Worm (Caenorhabditis elegans) whole organism, L2 larva: ENCODE measurements around the gene dnj-16.
A peak's percentile ranks its signal among the peaks of the same experiment; 100 is the strongest.

Experiments used
- C34F6.9 ChIP-seq: fragments of 150-350 bp; optimal IDR thresholded peaks from 2 replicates; lab custom pipeline; 2014; ENCODE audit warnings: missing biosample characterization, missing genetic modification characterization
- R02D3.7 ChIP-seq: fragments of 150-350 bp; optimal IDR thresholded peaks from 2 replicates; lab custom pipeline; 2014; ENCODE audit warnings: missing biosample characterization, missing genetic modification characterization
- Y55F3AM.14 ChIP-seq: fragments of 200-800 bp; sonication (Bioruptor generic); optimal IDR thresholded peaks from 2 replicates; lab custom pipeline; 2018; ENCODE audit warnings: mild to moderate bottlenecking, missing genetic modification characterization, missing compliant biosample characterization
- ZK546.5 ChIP-seq: sonication (generic microtip); optimal IDR thresholded peaks from 2 replicates; lab custom pipeline; 2017; ENCODE audit warnings: missing biosample characterization, missing genetic modification characterization
- alr-1 ChIP-seq: fragments of 150-350 bp; optimal IDR thresholded peaks from 2 replicates; lab custom pipeline; 2014; ENCODE audit warnings: missing biosample characterization, missing genetic modification characterization
- aly-2 ChIP-seq: fragments of 150-350 bp; optimal IDR thresholded peaks from 2 replicates; lab custom pipeline; 2014; ENCODE audit warnings: missing biosample characterization, missing genetic modification characterization
- ama-1 ChIP-seq: fragments of 150-350 bp; optimal IDR thresholded peaks from 2 replicates; lab custom pipeline; 2018; ENCODE audit warnings: inconsistent platforms
- blmp-1 ChIP-seq: sonication (generic microtip); optimal IDR thresholded peaks from 2 replicates; lab custom pipeline; 2017; ENCODE audit warnings: missing genetic modification characterization, mild to moderate bottlenecking, missing compliant biosample characterization, antibody characterized with exemption, moderate library complexity; ENCODE audit not compliant: insufficient read depth
- ceh-16 ChIP-seq: fragments of 150-350 bp; optimal IDR thresholded peaks from 2 replicates; lab custom pipeline; 2014; ENCODE audit warnings: missing biosample characterization, missing genetic modification characterization
- ceh-82 ChIP-seq: fragments of 150-350 bp; optimal IDR thresholded peaks from 2 replicates; lab custom pipeline; 2014; ENCODE audit warnings: missing biosample characterization, missing genetic modification characterization
- crh-2 ChIP-seq: sonication (generic microtip); optimal IDR thresholded peaks from 2 replicates; lab custom pipeline; 2017; ENCODE audit warnings: missing biosample characterization, missing genetic modification characterization
- dmd-4 ChIP-seq: sonication (generic microtip); optimal IDR thresholded peaks from 2 replicates; lab custom pipeline; 2017; ENCODE audit warnings: missing biosample characterization, missing genetic modification characterization
- egl-27 ChIP-seq: sonication (generic microtip); optimal IDR thresholded peaks from 3 replicates; lab custom pipeline; 2017; ENCODE audit warnings: missing biosample characterization, missing genetic modification reagents, missing genetic modification characterization
- elt-1 ChIP-seq: fragments of 150-350 bp; optimal IDR thresholded peaks from 2 replicates; lab custom pipeline; 2014; ENCODE audit warnings: missing biosample characterization, missing genetic modification characterization
- elt-3 ChIP-seq: sonication (generic microtip); optimal IDR thresholded peaks from 2 replicates; lab custom pipeline; 2017; ENCODE audit warnings: missing biosample characterization, missing genetic modification characterization
- fos-1 ChIP-seq: fragments of 150-350 bp; optimal IDR thresholded peaks from 2 replicates; lab custom pipeline; 2014; ENCODE audit warnings: missing biosample characterization, missing genetic modification characterization
- gmeb-1 ChIP-seq: fragments of 150-350 bp; optimal IDR thresholded peaks from 2 replicates; lab custom pipeline; 2014; ENCODE audit warnings: missing biosample characterization, missing genetic modification characterization
- lin-11 ChIP-seq: fragments of 150-350 bp; sonication (generic microtip); optimal IDR thresholded peaks from 2 replicates; lab custom pipeline; 2014; ENCODE audit warnings: missing biosample characterization, missing genetic modification characterization, inconsistent platforms, mixed read lengths
- lsy-2 ChIP-seq, 2 experiments: fragments of 150-350 bp in 1 of 2; sonication (generic microtip) in 1 of 2; optimal IDR thresholded peaks; 2 replicates each; lab custom pipeline; 2014 to 2017; ENCODE audit warnings: missing biosample characterization in 2 of 2, missing genetic modification characterization in 2 of 2
- mab-5 ChIP-seq: fragments of 150-350 bp; optimal IDR thresholded peaks from 2 replicates; lab custom pipeline; 2014; ENCODE audit warnings: missing biosample characterization, missing genetic modification characterization
- mdl-1 ChIP-seq, 2 experiments: fragments of 150-350 bp in 1 of 2; sonication (generic microtip) in 1 of 2; optimal IDR thresholded peaks; 2 replicates each; lab custom pipeline; 2017; ENCODE audit warnings: missing biosample characterization in 2 of 2, missing genetic modification characterization in 2 of 2
- nhr-11 ChIP-seq: fragments of 150-350 bp; optimal IDR thresholded peaks from 2 replicates; lab custom pipeline; 2014; ENCODE audit warnings: missing biosample characterization, missing genetic modification characterization
- nhr-12 ChIP-seq: fragments of 150-350 bp; optimal IDR thresholded peaks from 2 replicates; lab custom pipeline; 2014; ENCODE audit warnings: missing biosample characterization, missing genetic modification characterization
- nhr-129 ChIP-seq: fragments of 150-350 bp; optimal IDR thresholded peaks from 2 replicates; lab custom pipeline; 2014; ENCODE audit warnings: missing biosample characterization, missing genetic modification characterization
- nhr-21 ChIP-seq: fragments of 150-350 bp; optimal IDR thresholded peaks from 2 replicates; lab custom pipeline; 2014; ENCODE audit warnings: missing biosample characterization, missing genetic modification characterization
- nhr-23 ChIP-seq: fragments of 150-350 bp; optimal IDR thresholded peaks from 2 replicates; lab custom pipeline; 2014; ENCODE audit warnings: missing biosample characterization, missing genetic modification reagents, missing genetic modification characterization
- nhr-237 ChIP-seq: fragments of 150-350 bp; optimal IDR thresholded peaks from 2 replicates; lab custom pipeline; 2014; ENCODE audit warnings: missing biosample characterization, missing genetic modification characterization
- nhr-25 ChIP-seq: fragments of 150-350 bp; sonication (generic microtip); optimal IDR thresholded peaks from 3 replicates; lab custom pipeline; 2014; ENCODE audit warnings: missing biosample characterization, missing genetic modification characterization
- nhr-77 ChIP-seq: fragments of 150-350 bp; optimal IDR thresholded peaks from 2 replicates; lab custom pipeline; 2014; ENCODE audit warnings: missing biosample characterization, missing genetic modification characterization
- peb-1 ChIP-seq: fragments of 150-350 bp; optimal IDR thresholded peaks from 2 replicates; lab custom pipeline; 2014; ENCODE audit warnings: missing biosample characterization, missing genetic modification characterization
- sem-4 ChIP-seq: fragments of 150-350 bp; optimal IDR thresholded peaks from 2 replicates; lab custom pipeline; 2014; ENCODE audit warnings: missing biosample characterization, missing genetic modification reagents, missing genetic modification characterization
- skn-1 ChIP-seq: sonication (generic microtip); optimal IDR thresholded peaks from 2 replicates; lab custom pipeline; 2017; ENCODE audit warnings: missing biosample characterization, missing genetic modification characterization
- sma-9 ChIP-seq, 2 experiments: fragments of 150-350 bp in 1 of 2; sonication (generic microtip) in 1 of 2; optimal IDR thresholded peaks; 2 replicates each; lab custom pipeline; 2014 to 2016; ENCODE audit warnings: missing genetic modification characterization in 2 of 2, mild to moderate bottlenecking in 1 of 2, missing biosample characterization in 1 of 2, missing compliant biosample characterization in 1 of 2, missing genetic modification reagents in 1 of 2, moderate library complexity in 1 of 2
- snpc-4 ChIP-seq: fragments of 150-350 bp; optimal IDR thresholded peaks from 2 replicates; lab custom pipeline; 2014; ENCODE audit warnings: missing biosample characterization, missing genetic modification characterization
- unc-39 ChIP-seq: fragments of 150-350 bp; optimal IDR thresholded peaks from 2 replicates; lab custom pipeline; 2014; ENCODE audit warnings: missing biosample characterization, missing genetic modification characterization
- unc-55 ChIP-seq: fragments of 150-350 bp; sonication (generic microtip); optimal IDR thresholded peaks from 3 replicates; lab custom pipeline; 2014; ENCODE audit warnings: missing biosample characterization, missing genetic modification reagents, missing genetic modification characterization
- unc-62 ChIP-seq: fragments of 150-350 bp; optimal IDR thresholded peaks from 2 replicates; lab custom pipeline; 2014; ENCODE audit warnings: missing biosample characterization, missing genetic modification reagents, missing genetic modification characterization
- zag-1 ChIP-seq: fragments of 150-350 bp; optimal IDR thresholded peaks from 2 replicates; lab custom pipeline; 2014; ENCODE audit warnings: missing biosample characterization, missing genetic modification characterization
- ztf-1 ChIP-seq: fragments of 200-800 bp; sonication (Bioruptor generic); conservative IDR thresholded peaks from 2 replicates; pipeline ENCODE4 v1.3.6; 2022; ENCODE audit warnings: missing genetic modification characterization, missing compliant biosample characterization
- ztf-11 ChIP-seq: sonication (generic microtip); optimal IDR thresholded peaks from 2 replicates; lab custom pipeline; 2017; ENCODE audit warnings: missing biosample characterization, missing genetic modification characterization
- ztf-4 ChIP-seq: fragments of 150-350 bp; optimal IDR thresholded peaks from 2 replicates; lab custom pipeline; 2014; ENCODE audit warnings: missing biosample characterization, missing genetic modification characterization

dnj-16 gene

DNA sequence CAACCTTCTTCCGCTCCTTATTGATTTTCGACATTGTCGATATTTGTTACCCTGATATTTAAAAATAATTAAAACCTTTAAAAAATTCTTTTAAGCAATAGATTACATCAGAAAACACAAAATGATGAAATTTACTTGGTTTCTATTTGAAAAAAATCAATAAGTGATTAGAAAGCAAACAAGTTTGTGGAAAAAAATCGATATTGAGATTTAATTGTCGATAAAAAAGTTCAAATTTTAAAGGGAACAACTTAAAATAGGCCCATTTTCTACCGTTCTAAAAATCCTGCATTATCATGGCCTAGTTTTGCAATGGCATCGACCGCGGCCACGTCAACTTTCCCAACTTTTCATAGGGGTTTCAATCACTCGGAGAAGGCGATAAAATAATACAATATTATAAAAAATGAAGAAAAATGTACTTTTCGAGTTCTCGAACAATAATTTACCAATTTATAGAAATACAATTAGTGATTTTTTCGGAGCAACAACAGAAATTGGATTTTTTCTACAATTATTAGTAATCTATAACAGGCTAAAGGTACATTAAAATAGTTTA lies 4.1 kb upstream of the dnj-16 start, which contains the start of gene lars-1:
Gene lars-1, minus strand, starts transcription at position 51 of the 559 bp plus-strand sequence.
- TF ChIP-seq mab-5 (tag; lab: Kevin White, UChicago) (no peak), C34F6.9 (tag; lab: Kevin White, UChicago) (peak; percentile 30), crh-2 (tag; lab: Kevin White, UChicago) (peak; percentile 21), dmd-4 (tag; lab: Kevin White, UChicago) (no peak), lsy-2 (tag; optimal IDR thresholded peaks at IDR 0.05; lab: Kevin White, UChicago) (peak in 1 of 2 experiments; percentile 12)

DNA sequence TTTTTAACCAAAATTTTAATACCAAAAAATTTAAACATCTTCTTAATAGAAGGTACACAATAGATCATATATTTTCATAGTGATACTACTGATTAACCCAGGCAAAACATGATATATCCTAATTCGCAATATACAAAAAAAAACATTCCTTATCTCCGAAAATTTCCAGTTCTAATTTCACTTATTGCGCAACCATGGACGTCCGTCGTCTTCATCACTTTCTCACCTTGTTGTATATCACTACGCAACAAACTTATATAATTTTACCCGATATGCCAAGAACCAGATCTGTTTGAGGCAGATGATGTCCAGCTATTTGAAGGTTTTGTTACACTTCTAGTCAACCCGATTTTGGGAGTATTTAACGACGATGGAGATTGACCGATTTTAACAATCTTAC lies 3.1 kb upstream of the dnj-16 start, which contains the start of gene R74.2:
Gene R74.2, plus strand, starts transcription at position 316 of the 400 bp plus-strand sequence.
- TF ChIP-seq snpc-4 (tag; lab: Kevin White, UChicago), result no peak
- peak; percentile 41 for TF ChIP-seq nhr-25 (tag; lab: Kevin White, UChicago)
- TF ChIP-seq blmp-1 (tag; lab: Kevin White, UChicago), result peak; percentile 75

- TF ChIP-seq ceh-16 (tag; lab: Kevin White, UChicago) (no peak), blmp-1 (tag; lab: Kevin White, UChicago) (peak; percentile 84), fos-1 (peak; percentile 17)
These were observed 1.3 kb upstream of the dnj-16 start for ce11 chrIII:4189602-4190001.

DNA sequence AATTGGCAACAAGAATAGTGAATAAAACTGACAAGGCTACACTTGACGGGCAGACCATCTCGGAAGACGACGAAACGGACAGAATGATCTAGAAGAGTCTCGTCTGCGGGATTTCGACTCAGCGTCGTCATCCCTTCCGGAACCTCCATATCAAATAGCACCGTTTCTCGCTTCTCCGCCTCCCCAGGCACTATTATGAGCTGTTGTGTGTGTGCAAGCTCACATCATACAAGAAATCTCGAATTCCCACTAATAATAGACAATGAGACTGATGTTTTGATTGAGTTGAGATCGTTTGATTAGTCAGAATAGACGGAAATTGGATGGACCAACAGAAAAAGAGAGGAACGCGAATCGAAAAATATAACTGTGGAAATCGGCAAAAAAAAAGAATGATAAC lies 700 bp upstream of the dnj-16 start, which contains the start of gene spp-28:
Gene spp-28, minus strand, starts transcription at position 101 of the 400 bp plus-strand sequence.
- no peak for TF ChIP-seq nhr-11 (tag; lab: Kevin White, UChicago)
- no peak for TF ChIP-seq ceh-82
- TF ChIP-seq gmeb-1, result no peak
- no peak for TF ChIP-seq nhr-12 (tag; lab: Kevin White, UChicago)
- no peak for TF ChIP-seq ZK546.5 (tag; lab: Kevin White, UChicago)
- no peak for TF ChIP-seq skn-1
- TF ChIP-seq nhr-25 (tag; lab: Kevin White, UChicago), result no peak
- TF ChIP-seq mdl-1 (tag; optimal IDR thresholded peaks at IDR 0.05; lab: Kevin White, UChicago), result no peak
- no peak for TF ChIP-seq lsy-2 (tag; optimal IDR thresholded peaks at IDR 0.05; lab: Kevin White, UChicago)
- TF ChIP-seq ztf-4 (tag; lab: Kevin White, UChicago), result no peak
- no peak for TF ChIP-seq lin-11 (tag; lab: Kevin White, UChicago)
- TF ChIP-seq alr-1 (tag; lab: Kevin White, UChicago), result no peak
- no peak for TF ChIP-seq snpc-4 (tag; lab: Kevin White, UChicago)

- TF ChIP-seq ceh-16 (tag; lab: Kevin White, UChicago), result no peak
- peak; percentile 67 for TF ChIP-seq gmeb-1
- peak; percentile 100 for TF ChIP-seq crh-2 (tag; lab: Kevin White, UChicago)
- peak; percentile 89 for TF ChIP-seq nhr-21
- TF ChIP-seq ztf-1 (GFP tag; lab: Robert Waterston, UW), result no peak
- TF ChIP-seq elt-3 (tag; lab: Kevin White, UChicago), result no peak
- TF ChIP-seq Y55F3AM.14 (GFP tag; lab: Kevin White, UChicago), result peak; percentile 81
- TF ChIP-seq sem-4 (tag; lab: Kevin White, UChicago), result peak; percentile 80
- no peak for TF ChIP-seq ceh-82
- peak; percentile 87 for TF ChIP-seq egl-27 (tag; lab: Kevin White, UChicago)
- peak; percentile 91 for TF ChIP-seq sma-9 (GFP tag; optimal IDR thresholded peaks at IDR 0.05; lab: Kevin White, UChicago)
- TF ChIP-seq sma-9 (tag; optimal IDR thresholded peaks at IDR 0.05; lab: Kevin White, UChicago), result no peak
- no peak for TF ChIP-seq nhr-237
- TF ChIP-seq C34F6.9 (tag; lab: Kevin White, UChicago), result peak; percentile 99
- peak; percentile 70 to 90 for TF ChIP-seq lsy-2 (tag; optimal IDR thresholded peaks at IDR 0.05; lab: Kevin White, UChicago)
- peak; percentile 92 for TF ChIP-seq ztf-4 (tag; lab: Kevin White, UChicago)
- TF ChIP-seq ama-1, result peak; percentile 92
- no peak for TF ChIP-seq nhr-77 (tag; lab: Kevin White, UChicago)
- no peak for TF ChIP-seq aly-2 (tag; lab: Kevin White, UChicago)
- TF ChIP-seq fos-1, result peak; percentile 99
- no peak for TF ChIP-seq ztf-11 (tag; lab: Kevin White, UChicago)
- TF ChIP-seq nhr-129 (tag; lab: Kevin White, UChicago), result peak; percentile 97
- no peak for TF ChIP-seq elt-1 (tag; lab: Kevin White, UChicago)
- TF ChIP-seq mdl-1 (tag; optimal IDR thresholded peaks at IDR 0.05; lab: Kevin White, UChicago), result peak; percentile 31 to 72
- TF ChIP-seq alr-1 (tag; lab: Kevin White, UChicago), result peak; percentile 31
- TF ChIP-seq ZK546.5 (tag; lab: Kevin White, UChicago), result no peak
- no peak for TF ChIP-seq unc-62 (GFP tag; lab: Kevin White, UChicago)
- TF ChIP-seq peb-1 (tag; lab: Kevin White, UChicago), result no peak
- TF ChIP-seq skn-1, result peak; percentile 85
- peak; percentile 96 for TF ChIP-seq unc-55
- TF ChIP-seq blmp-1 (tag; lab: Kevin White, UChicago), result peak; percentile 64
- TF ChIP-seq unc-39, result no peak
- TF ChIP-seq zag-1 (tag; lab: Kevin White, UChicago), result peak; percentile 74
- TF ChIP-seq mab-5 (tag; lab: Kevin White, UChicago), result peak; percentile 55
- TF ChIP-seq nhr-23 (tag; lab: Kevin White, UChicago), result no peak
- TF ChIP-seq nhr-11 (tag; lab: Kevin White, UChicago), result no peak
- TF ChIP-seq R02D3.7 (tag; lab: Kevin White, UChicago), result no peak
These were observed 2.7 kb downstream of the dnj-16 start, which contains the start of gene xbp-1 for ce11 chrIII:4193659-4194103. Gene xbp-1, plus strand, starts transcription at chrIII:4193809.
